Fruit fly (Drosophila melanogaster) whole organism, prepupa: Measurements from ENCODE around the gene tty.
A peak's percentile ranks its signal among the peaks of the same experiment; 100 is the strongest.

Experiments
- Blimp-1 ChIP-seq: fragments of 200-800 bp; sonication (Bioruptor generic); optimal IDR thresholded peaks from 3 replicates; lab custom pipeline; 2017; ENCODE audit warnings: missing biosample characterization, missing genetic modification characterization, mild to moderate bottlenecking, moderate library complexity, missing genetic modification reagents
- CG10631 ChIP-seq: fragments of 200-800 bp; sonication (Bioruptor generic); optimal IDR thresholded peaks from 2 replicates; lab custom pipeline; 2016; ENCODE audit warnings: missing biosample characterization, missing genetic modification characterization
- CG10669 ChIP-seq: fragments of 200-800 bp; sonication (Bioruptor generic); optimal IDR thresholded peaks from 3 replicates; lab custom pipeline; 2018; ENCODE audit warnings: missing biosample characterization, mild to moderate bottlenecking, missing genetic modification characterization, moderate library complexity
- CG11294 ChIP-seq: fragments of 200-800 bp; sonication (Bioruptor generic); IDR thresholded peaks from 2 replicates; pipeline ENCODE4 v1.3.6; 2022; ENCODE audit warnings: missing biosample characterization, missing genetic modification characterization
- CG11902 ChIP-seq: fragments of 200-800 bp; sonication (Bioruptor generic); optimal IDR thresholded peaks from 3 replicates; lab custom pipeline; 2016; ENCODE audit warnings: missing biosample characterization, missing genetic modification characterization
- CG15336 ChIP-seq: fragments of 200-800 bp; sonication (Bioruptor generic); IDR thresholded peaks from 2 replicates; pipeline ENCODE4 v1.3.6; 2022; ENCODE audit warnings: missing biosample characterization, missing genetic modification characterization
- CG16779 ChIP-seq: fragments of 200-800 bp; sonication (Bioruptor generic); optimal IDR thresholded peaks from 3 replicates; lab custom pipeline; 2017; ENCODE audit warnings: missing biosample characterization, mild to moderate bottlenecking, missing genetic modification characterization
- CG3032 ChIP-seq: fragments of 200-800 bp; optimal IDR thresholded peaks from 2 replicates; lab custom pipeline; 2019; ENCODE audit warnings: missing biosample characterization, mild to moderate bottlenecking, missing genetic modification characterization, moderate library complexity
- CG31627 ChIP-seq: fragments of 200-800 bp; sonication (Bioruptor generic); optimal IDR thresholded peaks from 3 replicates; lab custom pipeline; 2016; ENCODE audit warnings: missing biosample characterization, missing genetic modification characterization
- CG32006 ChIP-seq: fragments of 200-800 bp; sonication (Bioruptor generic); optimal IDR thresholded peaks from 3 replicates; lab custom pipeline; 2017; ENCODE audit warnings: missing biosample characterization, mild to moderate bottlenecking, missing genetic modification characterization
- CG34406 ChIP-seq: fragments of 200-800 bp; sonication (Bioruptor generic); optimal IDR thresholded peaks from 3 replicates; lab custom pipeline; 2016; ENCODE audit warnings: missing biosample characterization, missing genetic modification characterization
- CG3919 ChIP-seq: fragments of 200-800 bp; sonication (Bioruptor generic); optimal IDR thresholded peaks from 3 replicates; lab custom pipeline; 2016; ENCODE audit warnings: missing biosample characterization, missing genetic modification characterization
- CG4318 ChIP-seq: fragments of 200-800 bp; sonication (Bioruptor generic); optimal IDR thresholded peaks from 3 replicates; lab custom pipeline; 2017; ENCODE audit warnings: missing biosample characterization, mild to moderate bottlenecking, missing genetic modification characterization
- CG6163 ChIP-seq: fragments of 200-800 bp; sonication (Bioruptor generic); IDR thresholded peaks from 3 replicates; pipeline ENCODE4 v1.3.6; 2022; ENCODE audit warnings: missing biosample characterization, missing genetic modification characterization
- CG6276 ChIP-seq: fragments of 200-800 bp; sonication (Bioruptor generic); optimal IDR thresholded peaks from 2 replicates; lab custom pipeline; 2017; ENCODE audit warnings: missing biosample characterization, mild to moderate bottlenecking, missing genetic modification characterization
- CG6854 ChIP-seq: fragments of 200-800 bp; sonication (Bioruptor generic); optimal IDR thresholded peaks from 2 replicates; lab custom pipeline; 2017; ENCODE audit warnings: missing biosample characterization, mild to moderate bottlenecking, missing genetic modification characterization
- CG8119 ChIP-seq: fragments of 200-800 bp; sonication (Bioruptor generic); IDR thresholded peaks from 3 replicates; pipeline ENCODE4 v1.3.6; 2022; ENCODE audit warnings: missing biosample characterization, missing genetic modification characterization
- CG8319 ChIP-seq: fragments of 200-800 bp; sonication (Bioruptor generic); optimal IDR thresholded peaks from 3 replicates; lab custom pipeline; 2016; ENCODE audit warnings: missing biosample characterization, missing genetic modification characterization
- CG8632 ChIP-seq: fragments of 200-800 bp; sonication (Bioruptor generic); optimal IDR thresholded peaks from 3 replicates; lab custom pipeline; 2016; ENCODE audit warnings: missing biosample characterization, missing genetic modification characterization
- Eip75B ChIP-seq: fragments of 200-800 bp; sonication (Bioruptor generic); optimal IDR thresholded peaks from 3 replicates; lab custom pipeline; 2016; ENCODE audit warnings: missing biosample characterization, missing genetic modification characterization
- Eip78C ChIP-seq: fragments of 200-800 bp; sonication (Bioruptor generic); peaks from one replicate; lab custom pipeline; 2016; ENCODE audit warnings: missing biosample characterization, missing genetic modification characterization
- Eip93F ChIP-seq: fragments of 200-800 bp; sonication (Bioruptor generic); optimal IDR thresholded peaks from 2 replicates; lab custom pipeline; 2016; ENCODE audit warnings: missing biosample characterization, mild to moderate bottlenecking, missing genetic modification characterization
- Ets96B ChIP-seq: fragments of 200-800 bp; optimal IDR thresholded peaks from 2 replicates; lab custom pipeline; 2019; ENCODE audit warnings: missing biosample characterization, mild to moderate bottlenecking, missing genetic modification characterization, moderate library complexity
- Hr39 ChIP-seq: fragments of 200-800 bp; sonication (Bioruptor generic); optimal IDR thresholded peaks from 2 replicates; lab custom pipeline; 2016; ENCODE audit warnings: missing biosample characterization, missing genetic modification characterization
- Hr4 ChIP-seq: fragments of 200-800 bp; sonication (Bioruptor generic); optimal IDR thresholded peaks from 3 replicates; lab custom pipeline; 2016; ENCODE audit warnings: missing biosample characterization, missing genetic modification characterization
- Met ChIP-seq: fragments of 200-800 bp; sonication (Bioruptor generic); optimal IDR thresholded peaks from 3 replicates; lab custom pipeline; 2016; ENCODE audit warnings: missing biosample characterization, missing genetic modification characterization
- OdsH ChIP-seq: fragments of 200-800 bp; sonication (Bioruptor generic); optimal IDR thresholded peaks from 3 replicates; lab custom pipeline; 2016; ENCODE audit warnings: missing biosample characterization, missing genetic modification characterization
- Smox ChIP-seq: fragments of 200-800 bp; sonication (Bioruptor generic); optimal IDR thresholded peaks from 3 replicates; lab custom pipeline; 2016; ENCODE audit warnings: missing biosample characterization, missing genetic modification characterization
- Sox14 ChIP-seq: fragments of 200-800 bp; sonication (Bioruptor generic); optimal IDR thresholded peaks from 3 replicates; lab custom pipeline; 2016; ENCODE audit warnings: missing biosample characterization, missing genetic modification characterization
- Sox15 ChIP-seq: fragments of 200-800 bp; sonication (Bioruptor generic); optimal IDR thresholded peaks from 3 replicates; lab custom pipeline; 2016; ENCODE audit warnings: missing biosample characterization, missing genetic modification characterization
- achi ChIP-seq: fragments of 200-800 bp; sonication (Bioruptor generic); optimal IDR thresholded peaks from 3 replicates; lab custom pipeline; 2016; ENCODE audit warnings: missing biosample characterization, missing genetic modification characterization
- acj6 ChIP-seq: fragments of 200-800 bp; sonication (Bioruptor generic); optimal IDR thresholded peaks from 3 replicates; lab custom pipeline; 2016; ENCODE audit warnings: missing biosample characterization, missing genetic modification characterization
- cyc ChIP-seq: fragments of 200-800 bp; sonication (Bioruptor generic); optimal IDR thresholded peaks from 3 replicates; lab custom pipeline; 2016; ENCODE audit warnings: missing biosample characterization, missing genetic modification characterization
- dsx ChIP-seq: fragments of 200-800 bp; optimal IDR thresholded peaks from 3 replicates; lab custom pipeline; 2019; ENCODE audit warnings: missing biosample characterization, mild to moderate bottlenecking, missing genetic modification characterization, moderate library complexity; ENCODE audit not compliant: poor library complexity, severe bottlenecking
- eg ChIP-seq: fragments of 200-800 bp; sonication (Bioruptor generic); IDR thresholded peaks from 3 replicates; pipeline ENCODE4 v1.3.6; 2022; ENCODE audit warnings: missing biosample characterization, missing genetic modification characterization
- fd59A ChIP-seq: fragments of 200-800 bp; sonication (Bioruptor generic); optimal IDR thresholded peaks from 2 replicates; lab custom pipeline; 2017; ENCODE audit warnings: missing biosample characterization, mild to moderate bottlenecking, missing genetic modification characterization, missing genetic modification reagents
- fd85E ChIP-seq: fragments of 200-800 bp; sonication (Bioruptor generic); optimal IDR thresholded peaks from 3 replicates; lab custom pipeline; 2016; ENCODE audit warnings: missing biosample characterization, missing genetic modification characterization
- fkh ChIP-seq: fragments of 200-800 bp; sonication (Bioruptor generic); optimal IDR thresholded peaks from 3 replicates; lab custom pipeline; 2017; ENCODE audit warnings: missing biosample characterization, mild to moderate bottlenecking, missing genetic modification characterization, moderate library complexity
- lz ChIP-seq: fragments of 200-800 bp; sonication (Bioruptor generic); optimal IDR thresholded peaks from 3 replicates; lab custom pipeline; 2016; ENCODE audit warnings: missing biosample characterization, missing genetic modification characterization
- net ChIP-seq: fragments of 200-800 bp; sonication (Bioruptor generic); optimal IDR thresholded peaks from 3 replicates; lab custom pipeline; 2016; ENCODE audit warnings: missing biosample characterization, missing genetic modification characterization
- pdm3 ChIP-seq: fragments of 200-800 bp; sonication (Bioruptor generic); optimal IDR thresholded peaks from 3 replicates; lab custom pipeline; 2016; ENCODE audit warnings: missing biosample characterization, missing genetic modification characterization
- salr ChIP-seq, 2 experiments: fragments of 200-800 bp; sonication (Bioruptor generic); optimal IDR thresholded peaks; 3 replicates each; lab custom pipeline; 2016 to 2018; ENCODE audit warnings: missing biosample characterization in 2 of 2, missing genetic modification characterization in 2 of 2, mild to moderate bottlenecking in 1 of 2
- spab ChIP-seq: fragments of 200-800 bp; sonication (Bioruptor generic); optimal IDR thresholded peaks from 2 replicates; lab custom pipeline; 2017; ENCODE audit warnings: missing biosample characterization, mild to moderate bottlenecking, missing genetic modification characterization, missing genetic modification reagents
- ss ChIP-seq, 2 experiments: fragments of 200-800 bp; sonication (Bioruptor generic); optimal IDR thresholded peaks; 2 replicates in 1 of 2; 3 replicates in 1 of 2; lab custom pipeline; 2017 to 2018; ENCODE audit warnings: mild to moderate bottlenecking in 2 of 2, missing biosample characterization in 2 of 2, missing genetic modification characterization in 2 of 2, moderate library complexity in 1 of 2
- svp ChIP-seq: fragments of 200-800 bp; sonication (Bioruptor generic); peaks from one replicate; lab custom pipeline; 2016; ENCODE audit warnings: missing biosample characterization, missing genetic modification characterization
- topi ChIP-seq: fragments of 200-800 bp; sonication (Bioruptor generic); optimal IDR thresholded peaks from 3 replicates; lab custom pipeline; 2016; ENCODE audit warnings: missing biosample characterization, missing genetic modification characterization

The tty gene

dm6 chrX:21279311-21279890 is 60.1 kb downstream of the tty start:
- TF ChIP-seq topi (GFP tag; lab: Kevin White, UChicago) (no peak), CG11902 (no peak), spab (peak; percentile 27), net (no peak), fkh (no peak), CG10669 (GFP tag; lab: Kevin White, UChicago) (peak; percentile 31), pdm3 (GFP tag; lab: Kevin White, UChicago) (peak; percentile 26), CG10631 (GFP tag; lab: Kevin White, UChicago) (peak; percentile 14), Hr39 (GFP tag; lab: Kevin White, UChicago) (peak; percentile 15), fd85E (GFP tag; lab: Kevin White, UChicago) (no peak), CG32006 (GFP tag; lab: Kevin White, UChicago) (peak; percentile 58), CG34406 (no peak), eg (GFP tag; lab: Robert Waterston, UW) (0 out of 3 replicates have a peak, but pooled peaks have one; percentile 16), Eip75B (GFP tag; lab: Kevin White, UChicago) (peak; percentile 12), Blimp-1 (GFP tag; lab: Kevin White, UChicago) (no peak), CG3919 (GFP tag; lab: Kevin White, UChicago) (peak; percentile 23), CG6276 (GFP tag; lab: Kevin White, UChicago) (peak; percentile 10), OdsH (GFP tag; lab: Kevin White, UChicago) (peak; percentile 14), CG16779 (tag; lab: Kevin White, UChicago) (no peak), Smox (GFP tag; lab: Kevin White, UChicago) (no peak), Ets96B (tag; lab: Kevin White, UChicago) (peak; percentile 21), CG3032 (tag; lab: Kevin White, UChicago) (no peak), CG6163 (no peak), Hr4 (GFP tag; lab: Kevin White, UChicago) (peak; percentile 4), achi (GFP tag; lab: Kevin White, UChicago) (peak; percentile 36), Eip78C (peak; percentile 76), acj6 (GFP tag; lab: Kevin White, UChicago) (peak; percentile 18), CG11294 (GFP tag; lab: Robert Waterston, UW) (0 out of 2 replicates have a peak, but pooled peaks have one; percentile 10), Met (peak; percentile 2), CG15336 (GFP tag; lab: Robert Waterston, UW) (peak; percentile 46; the same call in 1 of the 2 replicates), Sox14 (GFP tag; lab: Kevin White, UChicago) (peak; percentile 22), svp (peak; percentile 47), lz (peak; percentile 3), CG8319 (GFP tag; lab: Kevin White, UChicago) (peak; percentile 77), cyc (no peak), Sox15 (GFP tag; lab: Kevin White, UChicago) (no peak), salr (GFP tag; optimal IDR thresholded peaks at IDR 0.05; lab: Kevin White, UChicago) (no peak), Eip93F (no peak), CG4318 (GFP tag; lab: Kevin White, UChicago) (peak; percentile 27), ss (GFP tag; optimal IDR thresholded peaks at IDR 0.05; lab: Kevin White, UChicago) (peak in 1 of 2 experiments; percentile 65), fd59A (GFP tag; lab: Kevin White, UChicago) (peak; percentile 22), CG6854 (GFP tag; lab: Kevin White, UChicago) (no peak), CG8632 (no peak), CG31627 (GFP tag; lab: Kevin White, UChicago) (peak; percentile 26), CG8119 (GFP tag; lab: Robert Waterston, UW) (peak; percentile 55; the same call in 1 of the 3 replicates), dsx (GFP tag; lab: Kevin White, UChicago) (peak; percentile 1)
